Fruit fly (Drosophila melanogaster): ENCODE results near the gene Pkcdelta.

Pkcdelta gene

DNA sequence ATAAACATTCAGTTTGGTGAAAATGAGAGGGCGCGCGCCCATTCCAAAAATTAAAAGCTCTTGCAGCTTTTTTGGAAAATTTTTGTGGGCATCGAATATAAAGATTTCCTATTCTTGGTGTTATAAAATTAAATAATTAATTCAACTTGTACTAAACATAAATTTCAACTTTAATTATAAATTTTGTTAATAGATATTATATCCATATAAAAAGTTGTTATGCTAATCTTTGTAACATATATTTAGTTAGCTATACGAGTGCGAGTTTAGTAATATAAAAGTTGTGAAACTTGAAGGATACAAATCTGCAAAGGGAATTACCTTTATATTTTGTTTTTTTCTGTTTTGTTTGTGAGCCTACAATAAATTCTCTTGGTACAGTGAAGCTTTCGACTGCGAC is 558 bp upstream of the Pkcdelta start (continued):
- TF ChIP-seq Optix (GFP tag; IDR thresholded peaks at IDR 0.05) (no peak), caup (GFP tag; optimal IDR thresholded peaks at IDR 0.05; ENCODE audit: severe bottlenecking) (no peak), fu2 (GFP tag; optimal IDR thresholded peaks at IDR 0.05) (no peak), CG31224 (GFP tag; IDR thresholded peaks at IDR 0.05) (no peak), Dll (GFP tag; IDR thresholded peaks at IDR 0.05; ENCODE audit: partially characterized antibody) (no peak), Gug (GFP tag; IDR thresholded peaks at IDR 0.05) (no peak), sug (tag; optimal IDR thresholded peaks at IDR 0.05) (no peak), Sox102F (GFP tag; optimal IDR thresholded peaks at IDR 0.05) (peak; percentile 57), Ada2b (GFP tag; IDR thresholded peaks at IDR 0.05) (no peak), amos (GFP tag; IDR thresholded peaks at IDR 0.05; ENCODE audit: partially characterized antibody) (no peak), bigmax (GFP tag; optimal IDR thresholded peaks at IDR 0.05) (no peak), Bgb (GFP tag; IDR thresholded peaks at IDR 0.05; ENCODE audit: partially characterized antibody) (no peak), sens (GFP tag) (no peak), ranshi (GFP tag; IDR thresholded peaks at IDR 0.05) (no peak), grau (tag; optimal IDR thresholded peaks at IDR 0.05) (peak; percentile 56), dimm (GFP tag; IDR thresholded peaks at IDR 0.05) (no peak), CG6175 (GFP tag; IDR thresholded peaks at IDR 0.05) (no peak), salm (tag; optimal IDR thresholded peaks at IDR 0.05) (no peak), schlank (tag; optimal IDR thresholded peaks at IDR 0.05) (no peak), CG34422 (GFP tag; IDR thresholded peaks at IDR 0.05) (no peak), dati (GFP tag; IDR thresholded peaks at IDR 0.05) (no peak), CG17568 (GFP tag; optimal IDR thresholded peaks at IDR 0.05) (no peak), gro (GFP tag; optimal IDR thresholded peaks at IDR 0.05) (no peak), CG9817 (tag; optimal IDR thresholded peaks at IDR 0.05) (no peak), chif (GFP tag; optimal IDR thresholded peaks at IDR 0.05) (no peak), CG11560 (tag; IDR thresholded peaks at IDR 0.05) (no peak), unc-4 (GFP tag; IDR thresholded peaks at IDR 0.05; ENCODE audit: partially characterized antibody) (no peak), unpg (GFP tag; optimal IDR thresholded peaks at IDR 0.05) (peak; percentile 26), Hmr (GFP tag; optimal IDR thresholded peaks at IDR 0.05) (no peak), bbx (GFP tag; IDR thresholded peaks at IDR 0.05; ENCODE audit: partially characterized antibody) (no peak), CG10366 (GFP tag; IDR thresholded peaks at IDR 0.05) (no peak), CG17361 (GFP tag; IDR thresholded peaks at IDR 0.05) (peak; percentile 36; the same call in 1 of the 3 replicates), row (GFP tag; IDR thresholded peaks at IDR 0.05) (peak; percentile 32; the same call in 1 of the 3 replicates), pros (GFP tag; optimal IDR thresholded peaks at IDR 0.05) (no peak), CG34224 (GFP tag; IDR thresholded peaks at IDR 0.05; ENCODE audit: partially characterized antibody) (no peak), CG15269 (tag; optimal IDR thresholded peaks at IDR 0.05) (peak; percentile 36), CG14667 (GFP tag; IDR thresholded peaks at IDR 0.05) (no peak), CG2678 (tag; optimal IDR thresholded peaks at IDR 0.05) (peak; percentile 51), Atf3 (GFP tag; optimal IDR thresholded peaks at IDR 0.05) (no peak), inv (GFP tag; IDR thresholded peaks at IDR 0.05; ENCODE audit: partially characterized antibody) (no peak), dmrt99B (tag; optimal IDR thresholded peaks at IDR 0.05) (peak; percentile 44), ato (GFP tag; IDR thresholded peaks at IDR 0.05; ENCODE audit: partially characterized antibody) (no peak), sens-2 (GFP tag; IDR thresholded peaks at IDR 0.05) (no peak), Ssrp (tag; optimal IDR thresholded peaks at IDR 0.05) (peak; percentile 4), CG5245 (GFP tag; optimal IDR thresholded peaks at IDR 0.05) (no peak), CG7839 (tag; optimal IDR thresholded peaks at IDR 0.05) (peak; percentile 30), D19A (tag; optimal IDR thresholded peaks at IDR 0.05) (peak; percentile 11), Stat92E (GFP tag; optimal IDR thresholded peaks at IDR 0.05) (no peak), wek (GFP tag; optimal IDR thresholded peaks at IDR 0.05) (no peak), CG1024 (GFP tag; IDR thresholded peaks at IDR 0.05) (no peak)
